Worm (Caenorhabditis elegans) whole organism, early embryonic: ENCODE data around the gene rps-12.

Source experiments
- B0310.2 ChIP-seq: sonication (generic microtip); optimal IDR thresholded peaks from 2 replicates; lab custom pipeline; 2016; ENCODE audit warnings: mild to moderate bottlenecking, missing genetic modification characterization, missing compliant biosample characterization
- F13C5.2 ChIP-seq: sonication (generic microtip); optimal IDR thresholded peaks from 2 replicates; lab custom pipeline; 2017; ENCODE audit warnings: mild to moderate bottlenecking, missing genetic modification characterization, inconsistent platforms, missing compliant biosample characterization
- aly-1 ChIP-seq: sonication (generic microtip); optimal IDR thresholded peaks from 2 replicates; lab custom pipeline; 2016; ENCODE audit warnings: missing genetic modification characterization, missing compliant biosample characterization
- ama-1 ChIP-seq: fragments of 150-350 bp; optimal IDR thresholded peaks from 2 replicates; lab custom pipeline; 2014
- ceh-13 ChIP-seq: fragments of 200-800 bp; sonication (Bioruptor generic); optimal IDR thresholded peaks from 2 replicates; lab custom pipeline; 2018; ENCODE audit warnings: mild to moderate bottlenecking, missing genetic modification characterization, missing compliant biosample characterization
- ceh-36 ChIP-seq: sonication (generic microtip); optimal IDR thresholded peaks from 2 replicates; lab custom pipeline; 2016; ENCODE audit warnings: missing genetic modification characterization, inconsistent platforms, missing compliant biosample characterization
- ets-7 ChIP-seq: sonication (generic microtip); optimal IDR thresholded peaks from 2 replicates; lab custom pipeline; 2016; ENCODE audit warnings: missing genotype, missing genetic modification characterization, missing compliant biosample characterization
- flt-1 ChIP-seq: fragments of 200-800 bp; sonication (Bioruptor generic); IDR thresholded peaks from 2 replicates; pipeline ENCODE4 v1.3.6; 2022; ENCODE audit warnings: missing genetic modification characterization, missing compliant biosample characterization
- hmbx-1 ChIP-seq: sonication (generic microtip); optimal IDR thresholded peaks from 2 replicates; lab custom pipeline; 2016; ENCODE audit warnings: mild to moderate bottlenecking, missing genetic modification characterization, missing compliant biosample characterization
- hmg-4 ChIP-seq: fragments of 200-800 bp; sonication (Bioruptor generic); optimal IDR thresholded peaks from 2 replicates; lab custom pipeline; 2018; ENCODE audit warnings: mild to moderate bottlenecking, missing genetic modification characterization, missing compliant biosample characterization
- hnd-1 ChIP-seq: sonication (generic microtip); optimal IDR thresholded peaks from 2 replicates; lab custom pipeline; 2016; ENCODE audit warnings: missing genetic modification characterization, missing compliant biosample characterization
- pes-1 ChIP-seq: fragments of 200-800 bp; sonication (Bioruptor generic); IDR thresholded peaks from 2 replicates; pipeline ENCODE4 v1.3.6; 2022; ENCODE audit warnings: missing genetic modification reagents, missing genetic modification characterization, missing compliant biosample characterization
- scrt-1 ChIP-seq: fragments of 200-800 bp; sonication (Bioruptor generic); IDR thresholded peaks from 2 replicates; pipeline ENCODE4 v1.3.6; 2022; ENCODE audit warnings: missing genetic modification characterization, missing compliant biosample characterization
- sea-1 ChIP-seq: fragments of 200-800 bp; sonication (Bioruptor generic); conservative IDR thresholded peaks from 2 replicates; pipeline ENCODE4 v1.3.6; 2022; ENCODE audit warnings: missing genetic modification characterization, missing compliant biosample characterization
- tbx-11 ChIP-seq: fragments of 200-800 bp; sonication (Bioruptor generic); IDR thresholded peaks from 2 replicates; pipeline ENCODE4 v1.3.6; 2022; ENCODE audit warnings: missing genetic modification characterization, missing compliant biosample characterization
- tbx-37 ChIP-seq: fragments of 200-800 bp; sonication (Bioruptor generic); conservative IDR thresholded peaks from 2 replicates; pipeline ENCODE4 v1.3.6; 2022; ENCODE audit warnings: missing genetic modification reagents, missing genetic modification characterization, missing compliant biosample characterization
- tra-4 ChIP-seq: sonication (generic microtip); optimal IDR thresholded peaks from 2 replicates; lab custom pipeline; 2017; ENCODE audit warnings: missing genetic modification characterization, missing compliant biosample characterization

Gene rps-12

ce11 chrIII:5714230-5714983 lies 35.3 kb downstream of the rps-12 start, which contains the start of gene arf-1:
Gene arf-1 (plus strand): TSS chrIII:5714886.
- TF ChIP-seq aly-1 (tag; lab: Kevin White, UChicago) (no peak), pes-1 (GFP tag; lab: Robert Waterston, UW) (no peak), ama-1 (no peak), tra-4 (no peak), hnd-1 (tag; lab: Kevin White, UChicago) (no peak), ceh-13 (GFP tag; lab: Kevin White, UChicago) (no peak), hmg-4 (no peak), scrt-1 (GFP tag; lab: Robert Waterston, UW) (no peak), ets-7 (tag; lab: Kevin White, UChicago) (no peak), flt-1 (GFP tag; lab: Robert Waterston, UW) (no peak), hmbx-1 (tag; lab: Kevin White, UChicago) (no peak), tbx-11 (GFP tag; lab: Robert Waterston, UW) (no peak), F13C5.2 (tag; lab: Kevin White, UChicago) (no peak)

ce11 chrIII:5714984-5715454 lies 35.9 kb downstream of the rps-12 start:
- TF ChIP-seq hnd-1 (tag; lab: Kevin White, UChicago): no peak
- no peak for TF ChIP-seq hmbx-1 (tag; lab: Kevin White, UChicago)
- peak; percentile 83 for TF ChIP-seq ama-1
- TF ChIP-seq ceh-36 (tag; lab: Kevin White, UChicago): peak; percentile 27
- no peak for TF ChIP-seq tra-4

ce11 chrIII:5715467-5715866 lies 36.4 kb downstream of the rps-12 start:
- TF ChIP-seq ceh-13 (GFP tag; lab: Kevin White, UChicago) (no peak), scrt-1 (GFP tag; lab: Robert Waterston, UW) (no peak), B0310.2 (tag; lab: Kevin White, UChicago) (no peak), hmg-4 (peak; percentile 61), ceh-36 (tag; lab: Kevin White, UChicago) (no peak), tra-4 (no peak), hnd-1 (tag; lab: Kevin White, UChicago) (no peak), pes-1 (GFP tag; lab: Robert Waterston, UW) (no peak), aly-1 (tag; lab: Kevin White, UChicago) (peak; percentile 70), hmbx-1 (tag; lab: Kevin White, UChicago) (no peak), ets-7 (tag; lab: Kevin White, UChicago) (peak; percentile 11), tbx-37 (GFP tag; lab: Robert Waterston, UW) (0 out of 2 replicates have a peak, but pooled peaks have one; percentile 8), F13C5.2 (tag; lab: Kevin White, UChicago) (peak; percentile 54), ama-1 (no peak), flt-1 (GFP tag; lab: Robert Waterston, UW) (no peak), sea-1 (GFP tag; lab: Robert Waterston, UW) (no peak)

DNA sequence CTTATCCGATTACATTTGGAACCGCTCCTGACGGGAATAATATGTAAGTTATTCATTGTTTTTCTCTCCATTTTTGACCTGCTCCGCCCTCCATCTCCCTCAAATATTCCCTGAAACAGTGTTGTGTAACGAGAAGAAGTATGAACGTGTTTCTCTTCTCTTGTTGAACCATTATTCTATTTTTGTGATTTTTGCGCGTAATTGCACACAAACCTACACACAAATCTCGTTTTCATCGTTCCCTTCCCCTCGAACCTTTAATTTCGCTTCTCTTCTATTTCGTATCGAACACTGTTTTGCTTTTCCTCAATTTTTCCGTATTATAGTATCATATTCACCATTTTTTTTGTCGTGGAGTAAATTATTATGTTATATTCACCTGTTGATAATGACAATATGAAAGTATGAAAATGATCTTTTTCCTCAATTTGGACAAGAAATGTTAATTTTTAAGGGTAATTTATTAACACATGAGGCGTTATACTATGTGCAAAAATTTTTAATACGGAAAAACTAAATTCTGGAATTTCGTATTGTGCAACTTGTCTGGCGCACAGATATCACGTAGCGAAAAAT lies 38.2 kb downstream of the rps-12 start:
- TF ChIP-seq tbx-11 (GFP tag; lab: Robert Waterston, UW) (no peak), hmg-4 (no peak), ama-1 (no peak), flt-1 (GFP tag; lab: Robert Waterston, UW) (no peak), pes-1 (GFP tag; lab: Robert Waterston, UW) (no peak), hnd-1 (tag; lab: Kevin White, UChicago) (no peak), aly-1 (tag; lab: Kevin White, UChicago) (no peak), sea-1 (GFP tag; lab: Robert Waterston, UW) (no peak), tra-4 (no peak)

- TF ChIP-seq hnd-1 (tag; lab: Kevin White, UChicago) (no peak), pes-1 (GFP tag; lab: Robert Waterston, UW) (no peak), hmg-4 (no peak), flt-1 (GFP tag; lab: Robert Waterston, UW) (no peak), scrt-1 (GFP tag; lab: Robert Waterston, UW) (no peak), hmbx-1 (tag; lab: Kevin White, UChicago) (no peak), ets-7 (tag; lab: Kevin White, UChicago) (no peak), ceh-13 (GFP tag; lab: Kevin White, UChicago) (no peak), tbx-11 (GFP tag; lab: Robert Waterston, UW) (no peak), tra-4 (no peak), tbx-37 (GFP tag; lab: Robert Waterston, UW) (no peak), sea-1 (GFP tag; lab: Robert Waterston, UW) (no peak), B0310.2 (tag; lab: Kevin White, UChicago) (no peak)
These were observed 39.3 kb downstream of the rps-12 start for ce11 chrIII:5718385-5718784.

- no peak for TF ChIP-seq B0310.2 (tag; lab: Kevin White, UChicago)
- TF ChIP-seq sea-1 (GFP tag; lab: Robert Waterston, UW): no peak
- TF ChIP-seq F13C5.2 (tag; lab: Kevin White, UChicago): no peak
- TF ChIP-seq hmbx-1 (tag; lab: Kevin White, UChicago): no peak
- no peak for TF ChIP-seq ets-7 (tag; lab: Kevin White, UChicago)
- TF ChIP-seq aly-1 (tag; lab: Kevin White, UChicago): no peak
- TF ChIP-seq flt-1 (GFP tag; lab: Robert Waterston, UW): no peak
- no peak for TF ChIP-seq hmg-4
- TF ChIP-seq tbx-37 (GFP tag; lab: Robert Waterston, UW): no peak
- no peak for TF ChIP-seq pes-1 (GFP tag; lab: Robert Waterston, UW)
- no peak for TF ChIP-seq tra-4
- TF ChIP-seq ceh-36 (tag; lab: Kevin White, UChicago): no peak
- TF ChIP-seq tbx-11 (GFP tag; lab: Robert Waterston, UW): no peak
- TF ChIP-seq hnd-1 (tag; lab: Kevin White, UChicago): no peak
- no peak for TF ChIP-seq ceh-13 (GFP tag; lab: Kevin White, UChicago)
- no peak for TF ChIP-seq scrt-1 (GFP tag; lab: Robert Waterston, UW)
- TF ChIP-seq ama-1: no peak
These were observed 40.2 kb downstream of the rps-12 start for ce11 chrIII:5719105-5719831.
